Fruit fly (Drosophila melanogaster) whole organism, embryonic: ENCODE measurements around the gene Tsf1.

Experiments used
- Adf1 ChIP-seq: fragments of 200-800 bp; sonication (Bioruptor generic); IDR thresholded peaks from 2 replicates; pipeline ENCODE4 v1.3.6; 2022; ENCODE audit warnings: missing biosample characterization, missing genetic modification characterization
- Awh ChIP-seq: fragments of 200-800 bp; sonication (Bioruptor generic); IDR thresholded peaks from 2 replicates; pipeline ENCODE4, ENCODE4 v1.3.6; 2022; ENCODE audit warnings: missing biosample characterization, missing genetic modification characterization
- B-H2 ChIP-seq: fragments of 200-800 bp; sonication (Bioruptor generic); optimal IDR thresholded peaks from 2 replicates; lab custom pipeline; 2018; ENCODE audit warnings: missing biosample characterization, mild to moderate bottlenecking, missing genetic modification characterization
- CG11504 ChIP-seq: fragments of 200-800 bp; sonication (Bioruptor generic); optimal IDR thresholded peaks from 3 replicates; lab custom pipeline; 2019; ENCODE audit warnings: missing biosample characterization, mild to moderate bottlenecking, missing genetic modification characterization, moderate library complexity
- CG11696 ChIP-seq: fragments of 200-800 bp; sonication (Bioruptor generic); IDR thresholded peaks from 2 replicates; pipeline ENCODE4 v1.3.6; 2022; ENCODE audit warnings: missing biosample characterization, missing genetic modification characterization
- CG12155 ChIP-seq: fragments of 200-800 bp; sonication (Bioruptor generic); optimal IDR thresholded peaks from 3 replicates; lab custom pipeline; 2016; ENCODE audit warnings: missing biosample characterization, missing genetic modification characterization
- CG12744 ChIP-seq: fragments of 200-800 bp; sonication (Bioruptor generic); optimal IDR thresholded peaks from 2 replicates; lab custom pipeline; 2016; ENCODE audit warnings: missing biosample characterization, missing genetic modification characterization
- CG13123 ChIP-seq: fragments of 200-800 bp; sonication (Bioruptor generic); optimal IDR thresholded peaks from 2 replicates; lab custom pipeline; 2016; ENCODE audit warnings: missing biosample characterization, missing genetic modification characterization
- CG13424 ChIP-seq: fragments of 200-800 bp; sonication (Bioruptor generic); optimal IDR thresholded peaks from 2 replicates; lab custom pipeline; 2019; ENCODE audit warnings: missing biosample characterization, mild to moderate bottlenecking, missing genetic modification characterization, moderate library complexity
- CG16813 ChIP-seq: fragments of 200-800 bp; sonication (Bioruptor generic); IDR thresholded peaks from 3 replicates; pipeline ENCODE4 v1.3.6; 2022; ENCODE audit warnings: missing biosample characterization, missing genetic modification characterization; ENCODE audit not compliant: partially characterized antibody
- CG2712 ChIP-seq: fragments of 200-800 bp; optimal IDR thresholded peaks from 3 replicates; lab custom pipeline; 2019; ENCODE audit warnings: missing biosample characterization, mild to moderate bottlenecking, missing genetic modification characterization, moderate library complexity
- CG30020 ChIP-seq: fragments of 200-800 bp; optimal IDR thresholded peaks from 2 replicates; lab custom pipeline; 2019; ENCODE audit warnings: missing biosample characterization, mild to moderate bottlenecking, missing genetic modification characterization, moderate library complexity
- CG31388 ChIP-seq: fragments of 200-800 bp; sonication (Bioruptor generic); optimal IDR thresholded peaks from 2 replicates; lab custom pipeline; 2016; ENCODE audit warnings: missing biosample characterization, missing genetic modification characterization
- CG3726 ChIP-seq: fragments of 200-800 bp; sonication (Bioruptor generic); IDR thresholded peaks from 3 replicates; pipeline ENCODE4, ENCODE4 v1.3.6; 2022; ENCODE audit warnings: missing biosample characterization, missing genetic modification characterization
- CG4328 ChIP-seq: fragments of 200-800 bp; sonication (Bioruptor generic); optimal IDR thresholded peaks from 3 replicates; lab custom pipeline; 2017; ENCODE audit warnings: missing biosample characterization, missing genetic modification reagents, missing genetic modification characterization
- CG4707 ChIP-seq: fragments of 200-800 bp; sonication (Bioruptor generic); optimal IDR thresholded peaks from 2 replicates; lab custom pipeline; 2018; ENCODE audit warnings: missing biosample characterization, mild to moderate bottlenecking, missing genetic modification characterization, moderate library complexity
- CG5180 ChIP-seq: fragments of 200-800 bp; sonication (Bioruptor generic); optimal IDR thresholded peaks from 3 replicates; lab custom pipeline; 2017; ENCODE audit warnings: missing biosample characterization, missing genetic modification characterization, mild to moderate bottlenecking, moderate library complexity, missing genetic modification reagents
- CG8359 ChIP-seq: fragments of 200-800 bp; sonication (Bioruptor generic); optimal IDR thresholded peaks from 2 replicates; lab custom pipeline; 2017; ENCODE audit warnings: missing biosample characterization, mild to moderate bottlenecking, missing genetic modification characterization, borderline replicate concordance
- D19B ChIP-seq: fragments of 200-800 bp; sonication (Bioruptor generic); optimal IDR thresholded peaks from 2 replicates; lab custom pipeline; 2017; ENCODE audit warnings: missing biosample characterization, mild to moderate bottlenecking, missing genetic modification characterization
- Dad ChIP-seq: fragments of 200-800 bp; sonication (Bioruptor generic); optimal IDR thresholded peaks from 3 replicates; lab custom pipeline; 2016; ENCODE audit warnings: missing biosample characterization, missing genetic modification characterization
- Dip3 ChIP-seq: fragments of 200-800 bp; sonication (Bioruptor generic); optimal IDR thresholded peaks from 3 replicates; lab custom pipeline; 2016; ENCODE audit warnings: missing biosample characterization, missing genetic modification characterization
- Dref ChIP-seq: fragments of 200-800 bp; sonication (Bioruptor generic); IDR thresholded peaks from 2 replicates; pipeline ENCODE4 v1.3.6; 2022; ENCODE audit warnings: missing biosample characterization, missing genetic modification characterization
- E2f1 ChIP-seq: fragments of 200-800 bp; sonication (Bioruptor generic); IDR thresholded peaks from 2 replicates; pipeline ENCODE4 v1.3.6; 2022; ENCODE audit warnings: missing biosample characterization, missing genetic modification characterization
- Hmx ChIP-seq: fragments of 200-800 bp; sonication (Bioruptor generic); optimal IDR thresholded peaks from 2 replicates; lab custom pipeline; 2016; ENCODE audit warnings: missing biosample characterization, missing genetic modification characterization
- Hr39 ChIP-seq: fragments of >200 bp; optimal IDR thresholded peaks from 2 replicates; lab custom pipeline; 2017
- Kr ChIP-seq: fragments of 200-800 bp; sonication (Bioruptor generic); optimal IDR thresholded peaks from 2 replicates; lab custom pipeline; 2017; ENCODE audit warnings: missing biosample characterization, mild to moderate bottlenecking, missing genetic modification characterization
- Lhr ChIP-seq: fragments of 200-800 bp; sonication (Bioruptor generic); optimal IDR thresholded peaks from 3 replicates; lab custom pipeline; 2017; ENCODE audit warnings: mild to moderate bottlenecking, missing biosample characterization, missing genetic modification reagents, missing genetic modification characterization
- Mes4 ChIP-seq: fragments of 200-800 bp; sonication (Bioruptor generic); optimal IDR thresholded peaks from 2 replicates; lab custom pipeline; 2016; ENCODE audit warnings: missing biosample characterization, missing genetic modification characterization
- Myb ChIP-seq: fragments of 200-800 bp; sonication (Bioruptor generic); optimal IDR thresholded peaks from 2 replicates; lab custom pipeline; 2016; ENCODE audit warnings: missing biosample characterization, missing genetic modification characterization
- Rfx ChIP-seq: fragments of 200-800 bp; sonication (Bioruptor generic); IDR thresholded peaks from 2 replicates; pipeline ENCODE4 v1.3.6; 2022; ENCODE audit warnings: missing biosample characterization, missing genetic modification characterization
- Sox100B ChIP-seq: fragments of 200-800 bp; sonication (Bioruptor generic); optimal IDR thresholded peaks from 3 replicates; lab custom pipeline; 2018; ENCODE audit warnings: missing biosample characterization, mild to moderate bottlenecking, missing genetic modification characterization
- Sox102F ChIP-seq: fragments of 200-800 bp; sonication (Bioruptor generic); optimal IDR thresholded peaks from 2 replicates; lab custom pipeline; 2018; ENCODE audit warnings: missing biosample characterization, mild to moderate bottlenecking, missing genetic modification characterization, moderate library complexity
- Trl ChIP-seq, 3 experiments: fragments of >200 bp in 2 of 3; fragments of 200-800 bp in 1 of 3; sonication (Bioruptor generic) in 1 of 3; optimal IDR thresholded peaks; 2 replicates in 1 of 3; 3 replicates in 2 of 3; lab custom pipeline; 2016 to 2017; ENCODE audit warnings: missing biosample characterization in 1 of 3, missing genetic modification characterization in 1 of 3
- Usf ChIP-seq: fragments of 200-800 bp; sonication (Bioruptor generic); optimal IDR thresholded peaks from 2 replicates; lab custom pipeline; 2017; ENCODE audit warnings: missing genotype, missing biosample characterization, missing genetic modification characterization
- abd-A ChIP-seq: fragments of 200-800 bp; sonication (Bioruptor generic); optimal IDR thresholded peaks from 3 replicates; lab custom pipeline; 2019; ENCODE audit warnings: missing biosample characterization, mild to moderate bottlenecking, missing genetic modification characterization, moderate library complexity
- bigmax ChIP-seq: fragments of 200-800 bp; sonication (Bioruptor generic); optimal IDR thresholded peaks from 2 replicates; lab custom pipeline; 2018; ENCODE audit warnings: missing biosample characterization, mild to moderate bottlenecking, missing genetic modification characterization
- cato ChIP-seq: fragments of 200-800 bp; sonication (Bioruptor generic); optimal IDR thresholded peaks from 2 replicates; lab custom pipeline; 2016; ENCODE audit warnings: missing biosample characterization, missing genetic modification characterization, borderline replicate concordance
- da ChIP-seq: fragments of 200-800 bp; sonication (Bioruptor generic); optimal IDR thresholded peaks from 2 replicates; lab custom pipeline; 2016; ENCODE audit warnings: missing biosample characterization, missing genetic modification characterization
- exex ChIP-seq: fragments of 200-800 bp; sonication (Bioruptor generic); optimal IDR thresholded peaks from 4 replicates; lab custom pipeline; 2018; ENCODE audit warnings: missing biosample characterization, mild to moderate bottlenecking, missing genetic modification characterization, moderate library complexity
- gce ChIP-seq: fragments of 200-800 bp; sonication (Bioruptor generic); IDR thresholded peaks from 3 replicates; pipeline ENCODE4 v1.3.6; 2022; ENCODE audit warnings: missing biosample characterization, missing genetic modification characterization
- gfzf ChIP-seq: fragments of 200-800 bp; sonication (Bioruptor generic); optimal IDR thresholded peaks from 2 replicates; lab custom pipeline; 2016; ENCODE audit warnings: missing biosample characterization, mild to moderate bottlenecking, missing genetic modification characterization, moderate library complexity
- gt ChIP-seq: fragments of 200-800 bp; sonication (Bioruptor generic); IDR thresholded peaks from 2 replicates; pipeline ENCODE4 v1.3.6; 2022; ENCODE audit warnings: missing biosample characterization, missing genetic modification characterization
- ham ChIP-seq: fragments of 200-800 bp; sonication (Bioruptor generic); IDR thresholded peaks from 2 replicates; pipeline ENCODE4 v1.3.6; 2022; ENCODE audit warnings: missing biosample characterization, missing genetic modification characterization
- ind ChIP-seq: fragments of 200-800 bp; sonication (Bioruptor generic); optimal IDR thresholded peaks from 3 replicates; lab custom pipeline; 2016; ENCODE audit warnings: missing biosample characterization, missing genetic modification characterization
- insv ChIP-seq, 2 experiments: fragments of 200-800 bp; sonication (Bioruptor generic); optimal IDR thresholded peaks; 3 replicates each; lab custom pipeline; 2016 to 2018; ENCODE audit warnings: missing biosample characterization in 2 of 2, missing genetic modification characterization in 2 of 2
- peb ChIP-seq: fragments of 200-800 bp; sonication (Bioruptor generic); IDR thresholded peaks from 2 replicates; pipeline ENCODE4 v1.3.6; 2022; ENCODE audit warnings: missing biosample characterization, missing genetic modification characterization
- pho ChIP-seq: fragments of 200-800 bp; sonication (Bioruptor generic); optimal IDR thresholded peaks from 2 replicates; lab custom pipeline; 2016; ENCODE audit warnings: missing biosample characterization, missing genetic modification characterization
- run ChIP-seq: fragments of 200-800 bp; sonication (Bioruptor generic); optimal IDR thresholded peaks from 3 replicates; lab custom pipeline; 2018; ENCODE audit warnings: missing biosample characterization, mild to moderate bottlenecking, missing genetic modification characterization
- sima ChIP-seq: fragments of 200-800 bp; sonication (Bioruptor generic); optimal IDR thresholded peaks from 2 replicates; lab custom pipeline; 2016; ENCODE audit warnings: missing biosample characterization, missing genetic modification characterization
- slbo ChIP-seq: fragments of 200-800 bp; sonication (Bioruptor generic); IDR thresholded peaks from 2 replicates; pipeline ENCODE4 v1.3.6; 2022; ENCODE audit warnings: missing biosample characterization, missing genetic modification characterization
- ttk ChIP-seq: fragments of 200-800 bp; sonication (Bioruptor generic); IDR thresholded peaks from 2 replicates; pipeline ENCODE4 v2.1.2; 2022; ENCODE audit warnings: missing biosample characterization, missing genetic modification characterization
- tx ChIP-seq: fragments of 200-800 bp; sonication (Bioruptor generic); optimal IDR thresholded peaks from 2 replicates; lab custom pipeline; 2016; ENCODE audit warnings: missing biosample characterization, missing genetic modification characterization

Gene Tsf1

dm6 chrX:18356141-18356600 is 30.7 kb upstream of the Tsf1 start, which contains the start of gene kairos (continued):
- TF ChIP-seq CG30020 (tag; lab: Kevin White, UChicago) (no peak), CG3726 (GFP tag; lab: Robert Waterston, UW) (no peak), gfzf (GFP tag; lab: Kevin White, UChicago) (no peak), ttk (GFP tag; lab: Robert Waterston, UW) (no peak; the same call in 1 of the 2 replicates), CG4328 (GFP tag; lab: Kevin White, UChicago) (no peak), tx (no peak), Dref (0 out of 2 replicates have a peak, but pooled peaks have one; percentile 5), Rfx (GFP tag; lab: Robert Waterston, UW) (0 out of 2 replicates have a peak, but pooled peaks have one; percentile 27), Mes4 (GFP tag; lab: Kevin White, UChicago) (no peak), CG13123 (GFP tag; lab: Kevin White, UChicago) (no peak), Dad (GFP tag; lab: Kevin White, UChicago) (no peak), CG31388 (GFP tag; lab: Kevin White, UChicago) (no peak), sima (GFP tag; lab: Kevin White, UChicago) (no peak), cato (GFP tag; lab: Kevin White, UChicago) (no peak), B-H2 (GFP tag; lab: Kevin White, UChicago) (no peak), gce (GFP tag; lab: Robert Waterston, UW) (no peak), CG11696 (no peak), CG11504 (peak; percentile 38), D19B (GFP tag; lab: Kevin White, UChicago) (no peak), Hmx (GFP tag; lab: Kevin White, UChicago) (no peak), run (tag; lab: Kevin White, UChicago) (no peak), bigmax (GFP tag; lab: Kevin White, UChicago) (no peak), CG13424 (tag; lab: Kevin White, UChicago) (peak; percentile 45), Kr (GFP tag; lab: Kevin White, UChicago) (no peak), exex (tag; lab: Kevin White, UChicago) (no peak), Sox100B (GFP tag; lab: Kevin White, UChicago) (peak; percentile 31), Trl (optimal IDR thresholded peaks at IDR 0.05; lab: Kevin White, UChicago) (no peak), Trl (GFP tag; optimal IDR thresholded peaks at IDR 0.05; lab: Kevin White, UChicago) (no peak), ham (no peak), CG4707 (GFP tag; lab: Kevin White, UChicago) (no peak), Usf (GFP tag; lab: Kevin White, UChicago) (no peak), pho (GFP tag; lab: Kevin White, UChicago) (no peak), Hr39 (lab: Kevin White, UChicago) (no peak), ind (GFP tag; lab: Kevin White, UChicago) (peak; percentile 7), abd-A (peak; percentile 1), CG5180 (GFP tag; lab: Kevin White, UChicago) (no peak), insv (GFP tag; optimal IDR thresholded peaks at IDR 0.05; lab: Kevin White, UChicago) (no peak), Lhr (no peak), Dip3 (GFP tag; lab: Kevin White, UChicago) (no peak), CG2712 (peak; percentile 27), Adf1 (GFP tag; lab: Robert Waterston, UW) (peak; percentile 54; the same call in 1 of the 2 replicates), Sox102F (GFP tag; lab: Kevin White, UChicago) (no peak), CG8359 (GFP tag; lab: Kevin White, UChicago) (no peak), E2f1 (GFP tag; lab: Robert Waterston, UW) (no peak), CG12155 (GFP tag; lab: Kevin White, UChicago) (no peak), peb (no peak), CG12744 (GFP tag; lab: Kevin White, UChicago) (no peak), da (GFP tag; lab: Kevin White, UChicago) (no peak), gt (GFP tag; lab: Robert Waterston, UW) (no peak), Myb (GFP tag; lab: Kevin White, UChicago) (no peak), slbo (GFP tag; lab: Robert Waterston, UW) (0 out of 2 replicates have a peak, but pooled peaks have one; percentile 32), Awh (GFP tag; lab: Robert Waterston, UW) (no peak), CG16813 (GFP tag; lab: Robert Waterston, UW) (no peak)
